Fruit fly (Drosophila melanogaster) whole organism, embryonic: ENCODE measurements around the gene CG1986.

Source experiments
- CG10979 ChIP-seq: fragments of 200-800 bp; sonication (Bioruptor generic); optimal IDR thresholded peaks from 2 replicates; lab custom pipeline; 2018; ENCODE audit warnings: missing biosample characterization, mild to moderate bottlenecking, missing genetic modification characterization, moderate library complexity
- CG11247 ChIP-seq: fragments of 200-800 bp; sonication (Bioruptor generic); IDR thresholded peaks from 2 replicates; pipeline ENCODE4 v1.3.6; 2022; ENCODE audit warnings: missing biosample characterization, missing genetic modification characterization
- CG12744 ChIP-seq: fragments of 200-800 bp; sonication (Bioruptor generic); optimal IDR thresholded peaks from 2 replicates; lab custom pipeline; 2016; ENCODE audit warnings: missing biosample characterization, missing genetic modification characterization
- CG12769 ChIP-seq: fragments of 200-800 bp; sonication (Bioruptor generic); optimal IDR thresholded peaks from 2 replicates; lab custom pipeline; 2019; ENCODE audit warnings: missing biosample characterization, mild to moderate bottlenecking, missing genetic modification characterization, moderate library complexity
- CG13624 ChIP-seq: fragments of 200-800 bp; sonication (Bioruptor generic); optimal IDR thresholded peaks from 2 replicates; lab custom pipeline; 2016; ENCODE audit warnings: missing biosample characterization, missing genetic modification characterization
- CG2678 ChIP-seq: fragments of 200-800 bp; sonication (Bioruptor generic); optimal IDR thresholded peaks from 3 replicates; lab custom pipeline; 2019; ENCODE audit warnings: missing biosample characterization, mild to moderate bottlenecking, missing genetic modification characterization, moderate library complexity
- CG4820 ChIP-seq: fragments of 200-800 bp; sonication (Bioruptor generic); optimal IDR thresholded peaks from 3 replicates; lab custom pipeline; 2016; ENCODE audit warnings: missing biosample characterization, missing genetic modification characterization
- CG6813 ChIP-seq: fragments of 200-800 bp; sonication (Bioruptor generic); optimal IDR thresholded peaks from 2 replicates; lab custom pipeline; 2017; ENCODE audit warnings: missing biosample characterization, missing genetic modification characterization, mild to moderate bottlenecking, moderate library complexity, missing genetic modification reagents
- CG6854 ChIP-seq: fragments of 200-800 bp; sonication (Bioruptor generic); optimal IDR thresholded peaks from 3 replicates; lab custom pipeline; 2017; ENCODE audit warnings: missing biosample characterization, mild to moderate bottlenecking, missing genetic modification characterization
- CG7271 ChIP-seq: fragments of 200-800 bp; sonication (Bioruptor generic); optimal IDR thresholded peaks from 2 replicates; lab custom pipeline; 2018; ENCODE audit warnings: missing biosample characterization, mild to moderate bottlenecking, missing genetic modification characterization, moderate library complexity
- CG8478 ChIP-seq: fragments of >200 bp; optimal IDR thresholded peaks from 2 replicates; lab custom pipeline; 2018
- D19B ChIP-seq: fragments of 200-800 bp; sonication (Bioruptor generic); optimal IDR thresholded peaks from 2 replicates; lab custom pipeline; 2017; ENCODE audit warnings: missing biosample characterization, mild to moderate bottlenecking, missing genetic modification characterization
- Fer2 ChIP-seq: fragments of 200-800 bp; sonication (Bioruptor generic); optimal IDR thresholded peaks from 2 replicates; lab custom pipeline; 2018; ENCODE audit warnings: missing biosample characterization, mild to moderate bottlenecking, missing genetic modification characterization, moderate library complexity
- Hey ChIP-seq: fragments of 200-800 bp; sonication (Bioruptor generic); optimal IDR thresholded peaks from 3 replicates; lab custom pipeline; 2018; ENCODE audit warnings: missing biosample characterization, mild to moderate bottlenecking, missing genetic modification characterization
- Hmr ChIP-seq: fragments of 200-800 bp; sonication (Bioruptor generic); optimal IDR thresholded peaks from 3 replicates; lab custom pipeline; 2017; ENCODE audit warnings: mild to moderate bottlenecking, missing biosample characterization, missing genetic modification reagents, missing genetic modification characterization
- Hr51 ChIP-seq, 2 experiments: fragments of 200-800 bp; sonication (Bioruptor generic); optimal IDR thresholded peaks; 2 replicates in 1 of 2; 3 replicates in 1 of 2; lab custom pipeline; 2016 to 2018; ENCODE audit warnings: missing biosample characterization in 2 of 2, missing genetic modification characterization in 2 of 2, mild to moderate bottlenecking in 1 of 2, moderate library complexity in 1 of 2
- Hr78 ChIP-seq, 2 experiments: fragments of 200-800 bp in 1 of 2; fragments of >200 bp in 1 of 2; sonication (Bioruptor generic) in 1 of 2; optimal IDR thresholded peaks; 2 replicates each; lab custom pipeline; 2017 to 2019; ENCODE audit warnings: missing biosample characterization in 2 of 2, missing genetic modification characterization in 2 of 2, mild to moderate bottlenecking in 1 of 2, moderate library complexity in 1 of 2
- Hsf ChIP-seq: fragments of 200-800 bp; sonication (Bioruptor generic); optimal IDR thresholded peaks from 3 replicates; lab custom pipeline; 2016; ENCODE audit warnings: missing biosample characterization, missing genetic modification characterization
- MESR4 ChIP-seq: fragments of 200-800 bp; sonication (Bioruptor generic); optimal IDR thresholded peaks from 2 replicates; lab custom pipeline; 2018; ENCODE audit warnings: missing biosample characterization, mild to moderate bottlenecking, missing genetic modification characterization, moderate library complexity
- Max ChIP-seq: fragments of 200-800 bp; sonication (Bioruptor generic); optimal IDR thresholded peaks from 2 replicates; lab custom pipeline; 2016; ENCODE audit warnings: missing biosample characterization, mild to moderate bottlenecking, missing genetic modification characterization
- Myb ChIP-seq: fragments of 200-800 bp; sonication (Bioruptor generic); optimal IDR thresholded peaks from 2 replicates; lab custom pipeline; 2016; ENCODE audit warnings: missing biosample characterization, missing genetic modification characterization
- Oli ChIP-seq: fragments of 200-800 bp; sonication (Bioruptor generic); optimal IDR thresholded peaks from 2 replicates; lab custom pipeline; 2018; ENCODE audit warnings: missing biosample characterization, mild to moderate bottlenecking, missing genetic modification characterization, moderate library complexity
- Sin3A ChIP-seq: fragments of >200 bp; optimal IDR thresholded peaks from 2 replicates; lab custom pipeline; 2018
- Spps ChIP-seq: fragments of 200-800 bp; sonication (Bioruptor generic); optimal IDR thresholded peaks from 2 replicates; lab custom pipeline; 2018; ENCODE audit warnings: missing biosample characterization, mild to moderate bottlenecking, missing genetic modification characterization
- Xbp1 ChIP-seq: fragments of 200-800 bp; sonication (Bioruptor generic); optimal IDR thresholded peaks from 3 replicates; lab custom pipeline; 2016; ENCODE audit warnings: missing biosample characterization, mild to moderate bottlenecking, missing genetic modification characterization
- YL-1 ChIP-seq: fragments of 200-800 bp; sonication (Bioruptor generic); optimal IDR thresholded peaks from 3 replicates; lab custom pipeline; 2017; ENCODE audit warnings: missing biosample characterization, mild to moderate bottlenecking, missing genetic modification characterization
- ara ChIP-seq: fragments of 200-800 bp; sonication (Bioruptor generic); IDR thresholded peaks from 2 replicates; pipeline ENCODE4 v1.3.6; 2022; ENCODE audit warnings: missing biosample characterization, missing genetic modification characterization
- cg ChIP-seq: fragments of 200-800 bp; sonication (Bioruptor generic); optimal IDR thresholded peaks from 3 replicates; lab custom pipeline; 2019; ENCODE audit warnings: missing biosample characterization, mild to moderate bottlenecking, missing genetic modification characterization, moderate library complexity
- emc ChIP-seq: fragments of 200-800 bp; sonication (Bioruptor generic); optimal IDR thresholded peaks from 2 replicates; lab custom pipeline; 2016; ENCODE audit warnings: missing biosample characterization, missing genetic modification characterization
- esg ChIP-seq: fragments of 200-800 bp; sonication (Bioruptor generic); conservative IDR thresholded peaks from 2 replicates; pipeline ENCODE4 v1.3.6; 2022; ENCODE audit warnings: missing biosample characterization, missing genetic modification characterization
- fd64A ChIP-seq: fragments of 200-800 bp; sonication (Bioruptor generic); optimal IDR thresholded peaks from 3 replicates; lab custom pipeline; 2018; ENCODE audit warnings: missing biosample characterization, mild to moderate bottlenecking, missing genetic modification characterization
- fu2 ChIP-seq: fragments of 200-800 bp; sonication (Bioruptor generic); optimal IDR thresholded peaks from 2 replicates; lab custom pipeline; 2016; ENCODE audit warnings: missing biosample characterization, missing genetic modification characterization
- gce ChIP-seq: fragments of 200-800 bp; sonication (Bioruptor generic); IDR thresholded peaks from 3 replicates; pipeline ENCODE4 v1.3.6; 2022; ENCODE audit warnings: missing biosample characterization, missing genetic modification characterization
- hkb ChIP-seq, 2 experiments: fragments of 200-800 bp in 1 of 2; fragments of >200 bp in 1 of 2; sonication (Bioruptor generic) in 1 of 2; IDR thresholded peaks in 1 of 2; optimal IDR thresholded peaks in 1 of 2; 2 replicates each; pipeline versions ENCODE4 v1.3.6 to Lab custom; 2017 to 2022; ENCODE audit warnings: missing biosample characterization in 1 of 2, missing genetic modification characterization in 1 of 2
- jumu ChIP-seq: fragments of 200-800 bp; sonication (Bioruptor generic); optimal IDR thresholded peaks from 3 replicates; lab custom pipeline; 2016; ENCODE audit warnings: missing biosample characterization, missing genetic modification characterization
- lbe ChIP-seq: fragments of 200-800 bp; sonication (Bioruptor generic); optimal IDR thresholded peaks from 2 replicates; lab custom pipeline; 2016; ENCODE audit warnings: missing biosample characterization, mild to moderate bottlenecking, missing genetic modification characterization
- org-1 ChIP-seq: fragments of 200-800 bp; sonication (Bioruptor generic); optimal IDR thresholded peaks from 2 replicates; lab custom pipeline; 2017; ENCODE audit warnings: missing biosample characterization, missing genetic modification characterization
- pan ChIP-seq, 4 experiments: fragments of >200 bp in 3 of 4; fragments of 200-800 bp in 1 of 4; sonication (Bioruptor generic) in 1 of 4; optimal IDR thresholded peaks in 3 of 4; IDR thresholded peaks in 1 of 4; 2 replicates each; pipeline versions ENCODE4 v1.3.6 to Lab custom; 2017 to 2022; ENCODE audit warnings: missing biosample characterization in 2 of 4, missing genetic modification characterization in 2 of 4, mixed read lengths in 1 of 4
- phol ChIP-seq: fragments of 200-800 bp; sonication (Bioruptor generic); optimal IDR thresholded peaks from 3 replicates; lab custom pipeline; 2018; ENCODE audit warnings: missing biosample characterization, mild to moderate bottlenecking, missing genetic modification characterization, moderate library complexity
- pnt ChIP-seq: fragments of 200-800 bp; sonication (Bioruptor generic); optimal IDR thresholded peaks from 3 replicates; lab custom pipeline; 2016; ENCODE audit warnings: missing biosample characterization, missing genetic modification characterization
- psq ChIP-seq: fragments of 200-800 bp; sonication (Bioruptor generic); optimal IDR thresholded peaks from 2 replicates; lab custom pipeline; 2017; ENCODE audit warnings: missing biosample characterization, missing genetic modification characterization
- row ChIP-seq: fragments of 200-800 bp; sonication (Bioruptor generic); IDR thresholded peaks from 3 replicates; pipeline ENCODE4 v1.3.6; 2022; ENCODE audit warnings: missing biosample characterization, missing genetic modification characterization
- salm ChIP-seq: fragments of 200-800 bp; sonication (Bioruptor generic); optimal IDR thresholded peaks from 2 replicates; lab custom pipeline; 2018; ENCODE audit warnings: missing biosample characterization, mild to moderate bottlenecking, missing genetic modification characterization
- seq ChIP-seq: fragments of 200-800 bp; sonication (Bioruptor generic); IDR thresholded peaks from 2 replicates; pipeline ENCODE4 v1.3.6; 2022; ENCODE audit warnings: missing biosample characterization, missing genetic modification characterization
- sim ChIP-seq: fragments of 200-800 bp; sonication (Bioruptor generic); IDR thresholded peaks from 2 replicates; pipeline ENCODE4 v1.3.6; 2022; ENCODE audit warnings: missing biosample characterization, missing genetic modification characterization
- tna ChIP-seq: fragments of 200-800 bp; sonication (Bioruptor generic); IDR thresholded peaks from 2 replicates; pipeline ENCODE4 v1.3.6; 2022; ENCODE audit warnings: missing biosample characterization, missing genetic modification characterization; ENCODE audit not compliant: partially characterized antibody
- ttk ChIP-seq: fragments of 200-800 bp; sonication (Bioruptor generic); IDR thresholded peaks from 2 replicates; pipeline ENCODE4 v2.1.2; 2022; ENCODE audit warnings: missing biosample characterization, missing genetic modification characterization

CG1986 gene

dm6 chrX:9875948-9876853 is 34.7 kb downstream of the CG1986 start, which contains the start of gene CG15247 (continued):
- TF ChIP-seq Hr51 (GFP tag; optimal IDR thresholded peaks at IDR 0.05; lab: Kevin White, UChicago): peak; percentile 20 to 77
- TF ChIP-seq CG12769 (tag; lab: Kevin White, UChicago): peak; percentile 95
- TF ChIP-seq Fer2 (tag; lab: Kevin White, UChicago): peak; percentile 49
- TF ChIP-seq ara (GFP tag; lab: Robert Waterston, UW): peak; percentile 81
- peak; percentile 70 for TF ChIP-seq seq
- TF ChIP-seq Xbp1 (GFP tag; lab: Kevin White, UChicago): peak; percentile 77
- TF ChIP-seq pan (optimal IDR thresholded peaks at IDR 0.05; lab: Kevin White, UChicago): no peak
- TF ChIP-seq pan (GFP tag; optimal IDR thresholded peaks at IDR 0.05 in 1 of 2, IDR thresholded peaks at IDR 0.05 in 1 of 2): peak in 1 of 2 experiments; percentile 87
- TF ChIP-seq cg (GFP tag; lab: Kevin White, UChicago): peak; percentile 44
- TF ChIP-seq CG6813 (GFP tag; lab: Kevin White, UChicago): peak; percentile 4
- TF ChIP-seq CG8478 (lab: Kevin White, UChicago): no peak
- TF ChIP-seq Hsf: peak; percentile 77
- TF ChIP-seq D19B (GFP tag; lab: Kevin White, UChicago): peak; percentile 34
- TF ChIP-seq gce (GFP tag; lab: Robert Waterston, UW): peak; percentile 63; the same call in 1 of the 3 replicates
- no peak for TF ChIP-seq CG6854
- TF ChIP-seq esg (GFP tag; lab: Robert Waterston, UW): peak; percentile 79
- peak; percentile 79 for TF ChIP-seq phol (tag; lab: Kevin White, UChicago)
- no peak for TF ChIP-seq Sin3A (lab: Kevin White, UChicago)
- TF ChIP-seq org-1 (GFP tag; lab: Kevin White, UChicago): no peak
- TF ChIP-seq Hr78 (GFP tag; optimal IDR thresholded peaks at IDR 0.05; lab: Kevin White, UChicago): peak in 1 of 2 experiments; percentile 41
- TF ChIP-seq Oli (tag; lab: Kevin White, UChicago): peak; percentile 72
- peak; percentile 52 for TF ChIP-seq Myb
- TF ChIP-seq YL-1: no peak
- peak; percentile 28 for TF ChIP-seq Spps (tag; lab: Kevin White, UChicago)
- peak; percentile 79 for TF ChIP-seq CG11247 (GFP tag; lab: Robert Waterston, UW)
- peak; percentile 84 for TF ChIP-seq ttk (GFP tag; lab: Robert Waterston, UW)
- TF ChIP-seq CG4820: peak; percentile 61
- no peak for TF ChIP-seq hkb (optimal IDR thresholded peaks at IDR 0.05; lab: Kevin White, UChicago)
- peak; percentile 80 for TF ChIP-seq hkb (GFP tag; IDR thresholded peaks at IDR 0.05; lab: Robert Waterston, UW)
- TF ChIP-seq row (GFP tag; lab: Robert Waterston, UW): peak; percentile 88
- no peak for TF ChIP-seq MESR4 (GFP tag; lab: Kevin White, UChicago)
- no peak for TF ChIP-seq psq (GFP tag; lab: Kevin White, UChicago)
- TF ChIP-seq jumu (GFP tag; lab: Kevin White, UChicago): peak; percentile 75
- TF ChIP-seq fu2 (GFP tag; lab: Kevin White, UChicago): peak; percentile 14
- no peak for TF ChIP-seq lbe (GFP tag; lab: Kevin White, UChicago)
- peak; percentile 79 for TF ChIP-seq CG13624
- TF ChIP-seq CG10979 (tag; lab: Kevin White, UChicago): peak; percentile 75
- peak; percentile 22 for TF ChIP-seq salm
- 0 out of 2 replicates have a peak, but pooled peaks have one; percentile 12 for TF ChIP-seq tna (GFP tag; lab: Robert Waterston, UW)
- peak; percentile 58; the same call in 1 of the 2 replicates for TF ChIP-seq sim (GFP tag; lab: Robert Waterston, UW)
- peak; percentile 62 for TF ChIP-seq Hmr (GFP tag; lab: Kevin White, UChicago)
- TF ChIP-seq pnt (GFP tag; lab: Kevin White, UChicago): peak; percentile 69
- no peak for TF ChIP-seq Hey (tag; lab: Kevin White, UChicago)
- peak; percentile 85 for TF ChIP-seq CG2678
- no peak for TF ChIP-seq fd64A (GFP tag; lab: Kevin White, UChicago)
- peak; percentile 40 for TF ChIP-seq CG12744 (GFP tag; lab: Kevin White, UChicago)
- TF ChIP-seq emc (GFP tag; lab: Kevin White, UChicago): peak; percentile 46
- TF ChIP-seq CG7271 (tag; lab: Kevin White, UChicago): no peak
- TF ChIP-seq Max: peak; percentile 39
